Worm (Caenorhabditis elegans): ENCODE data around the gene F07C4.11.

DNA sequence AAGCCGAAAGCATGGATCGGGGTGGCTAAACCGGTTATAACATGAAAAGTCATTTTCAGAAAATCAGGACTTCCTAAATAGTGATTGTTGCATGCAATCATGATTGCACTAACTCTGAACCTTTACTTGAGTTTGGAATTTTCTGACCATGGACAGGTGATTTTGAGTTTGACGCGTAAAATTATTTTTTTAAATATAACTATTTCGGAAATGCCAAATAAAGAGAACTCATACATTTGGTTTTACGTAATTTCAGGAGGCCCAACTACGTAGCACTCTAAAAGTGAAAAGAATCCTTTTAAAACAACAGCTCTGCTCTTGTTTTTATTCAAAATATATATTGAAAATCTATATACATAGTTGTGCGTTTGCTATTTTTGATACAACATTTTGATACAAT is 8.4 kb upstream of the F07C4.11 start, which contains the start of gene srh-234:
- TF ChIP-seq nhr-76 (tag; optimal IDR thresholded peaks at IDR 0.05) (no peak), ceh-82 (tag; optimal IDR thresholded peaks at IDR 0.05) (no peak)

All from whole organism, L1 larva.